Worm (Caenorhabditis elegans) whole organism, L3 larva: ENCODE measurements around the gene srg-13.

ENCODE experiments used
- R02D3.7 ChIP-seq: fragments of 150-350 bp; optimal IDR thresholded peaks from 2 replicates; lab custom pipeline; 2014; ENCODE audit warnings: missing biosample characterization, missing genetic modification characterization
- ZK546.5 ChIP-seq: sonication (generic microtip); optimal IDR thresholded peaks from 2 replicates; lab custom pipeline; 2017; ENCODE audit warnings: missing biosample characterization, missing genetic modification characterization
- ama-1 ChIP-seq: fragments of 150-350 bp; optimal IDR thresholded peaks from 2 replicates; lab custom pipeline; 2018
- ceh-16 ChIP-seq: sonication (generic microtip); optimal IDR thresholded peaks from 2 replicates; lab custom pipeline; 2017; ENCODE audit warnings: missing biosample characterization, missing genetic modification characterization
- ceh-28 ChIP-seq: fragments of 150-350 bp; optimal IDR thresholded peaks from 2 replicates; lab custom pipeline; 2014; ENCODE audit warnings: missing biosample characterization, missing genetic modification reagents, missing genetic modification characterization
- ceh-82 ChIP-seq: fragments of 150-350 bp; optimal IDR thresholded peaks from 2 replicates; lab custom pipeline; 2014; ENCODE audit warnings: missing biosample characterization, missing genetic modification characterization
- ceh-9 ChIP-seq: sonication (generic microtip); optimal IDR thresholded peaks from 2 replicates; lab custom pipeline; 2018; ENCODE audit warnings: missing biosample characterization, missing genetic modification characterization
- daf-12 ChIP-seq: fragments of 150-350 bp; optimal IDR thresholded peaks from 2 replicates; lab custom pipeline; 2014; ENCODE audit warnings: missing biosample characterization, missing genetic modification reagents, missing genetic modification characterization
- egl-27 ChIP-seq: sonication (generic microtip); optimal IDR thresholded peaks from 4 replicates; lab custom pipeline; 2017; ENCODE audit warnings: missing biosample characterization, missing genetic modification reagents, missing genetic modification characterization
- egl-5 ChIP-seq: fragments of 150-350 bp; optimal IDR thresholded peaks from 2 replicates; lab custom pipeline; 2017; ENCODE audit warnings: missing biosample characterization, missing genetic modification reagents, missing genetic modification characterization, inconsistent platforms
- elt-1 ChIP-seq: fragments of 150-350 bp; optimal IDR thresholded peaks from 2 replicates; lab custom pipeline; 2014; ENCODE audit warnings: missing biosample characterization, missing genetic modification characterization
- elt-2 ChIP-seq: sonication (generic microtip); optimal IDR thresholded peaks from 2 replicates; lab custom pipeline; 2016; ENCODE audit warnings: missing genetic modification reagents, mild to moderate bottlenecking, missing genetic modification characterization, missing compliant biosample characterization
- elt-3 ChIP-seq, 3 experiments: fragments of 150-350 bp in 1 of 3; sonication (generic microtip) in 2 of 3; optimal IDR thresholded peaks; 2 replicates in 2 of 3; 4 replicates in 1 of 3; lab custom pipeline; 2014 to 2017; ENCODE audit warnings: missing biosample characterization in 3 of 3, missing genetic modification characterization in 3 of 3
- eor-1 ChIP-seq, 2 experiments: fragments of 150-350 bp; optimal IDR thresholded peaks; 2 replicates each; lab custom pipeline; 2014 to 2018; ENCODE audit warnings: missing biosample characterization in 2 of 2, missing genetic modification characterization in 2 of 2
- fkh-10 ChIP-seq: sonication (generic microtip); optimal IDR thresholded peaks from 2 replicates; lab custom pipeline; 2017; ENCODE audit warnings: missing biosample characterization, missing genetic modification reagents, missing genetic modification characterization
- fkh-2 ChIP-seq: fragments of 150-350 bp; optimal IDR thresholded peaks from 2 replicates; lab custom pipeline; 2014; ENCODE audit warnings: missing biosample characterization, missing genetic modification reagents, missing genetic modification characterization
- fos-1 ChIP-seq: fragments of 150-350 bp; optimal IDR thresholded peaks from 2 replicates; lab custom pipeline; 2014; ENCODE audit warnings: missing biosample characterization, missing genetic modification characterization
- hmg-11 ChIP-seq: sonication (generic microtip); optimal IDR thresholded peaks from 2 replicates; lab custom pipeline; 2016; ENCODE audit warnings: missing genetic modification characterization, missing compliant biosample characterization
- jun-1 ChIP-seq: fragments of 150-350 bp; optimal IDR thresholded peaks from 2 replicates; lab custom pipeline; 2014; ENCODE audit warnings: missing biosample characterization, missing genetic modification reagents, missing genetic modification characterization
- lin-15B ChIP-seq: fragments of 150-350 bp; optimal IDR thresholded peaks from 2 replicates; lab custom pipeline; 2014; ENCODE audit warnings: missing biosample characterization, missing genetic modification characterization
- lin-39 ChIP-seq: fragments of 150-350 bp; optimal IDR thresholded peaks from 2 replicates; lab custom pipeline; 2018; ENCODE audit warnings: missing biosample characterization, missing genetic modification reagents, missing genetic modification characterization
- lsy-12 ChIP-seq: sonication (generic microtip); optimal IDR thresholded peaks from 2 replicates; lab custom pipeline; 2016; ENCODE audit warnings: mild to moderate bottlenecking, missing genetic modification characterization, missing compliant biosample characterization
- mdl-1 ChIP-seq: fragments of 150-350 bp; optimal IDR thresholded peaks from 2 replicates; lab custom pipeline; 2014; ENCODE audit warnings: missing biosample characterization, missing genetic modification characterization
- mml-1 ChIP-seq: fragments of 150-350 bp; sonication (generic microtip); optimal IDR thresholded peaks from 3 replicates; lab custom pipeline; 2014; ENCODE audit warnings: missing biosample characterization, missing genetic modification characterization
- nfya-1 ChIP-seq: sonication (generic microtip); optimal IDR thresholded peaks from 2 replicates; lab custom pipeline; 2017; ENCODE audit warnings: missing genetic modification characterization, mild to moderate bottlenecking, missing compliant biosample characterization, antibody characterized with exemption, moderate library complexity; ENCODE audit not compliant: insufficient read depth
- nhr-11 ChIP-seq: fragments of 150-350 bp; optimal IDR thresholded peaks from 2 replicates; lab custom pipeline; 2014; ENCODE audit warnings: missing biosample characterization, missing genetic modification characterization
- nhr-12 ChIP-seq: fragments of 150-350 bp; optimal IDR thresholded peaks from 2 replicates; lab custom pipeline; 2014; ENCODE audit warnings: missing biosample characterization, missing genetic modification characterization
- nhr-23 ChIP-seq: fragments of 150-350 bp; optimal IDR thresholded peaks from 2 replicates; lab custom pipeline; 2014; ENCODE audit warnings: missing biosample characterization, missing genetic modification reagents, missing genetic modification characterization
- nhr-237 ChIP-seq: fragments of 150-350 bp; optimal IDR thresholded peaks from 2 replicates; lab custom pipeline; 2014; ENCODE audit warnings: missing biosample characterization, missing genetic modification characterization
- nhr-25 ChIP-seq: sonication (generic microtip); optimal IDR thresholded peaks from 2 replicates; lab custom pipeline; 2017; ENCODE audit warnings: missing biosample characterization, missing genetic modification characterization
- nhr-28 ChIP-seq: fragments of 150-350 bp; optimal IDR thresholded peaks from 2 replicates; lab custom pipeline; 2014; ENCODE audit warnings: missing biosample characterization, missing genetic modification characterization
- nhr-43 ChIP-seq: sonication (generic microtip); optimal IDR thresholded peaks from 2 replicates; lab custom pipeline; 2016; ENCODE audit warnings: mild to moderate bottlenecking, missing genetic modification characterization, missing compliant biosample characterization; ENCODE audit not compliant: poor library complexity, severe bottlenecking
- nhr-67 ChIP-seq: fragments of 150-350 bp; optimal IDR thresholded peaks from 2 replicates; lab custom pipeline; 2014; ENCODE audit warnings: missing biosample characterization, missing genetic modification characterization
- nhr-76 ChIP-seq: fragments of 150-350 bp; sonication (generic microtip); optimal IDR thresholded peaks from 5 replicates; lab custom pipeline; 2014; ENCODE audit warnings: missing biosample characterization, missing genetic modification characterization
- nhr-77 ChIP-seq: fragments of 150-350 bp; optimal IDR thresholded peaks from 2 replicates; lab custom pipeline; 2014; ENCODE audit warnings: missing biosample characterization, missing genetic modification characterization
- pha-4 ChIP-seq: fragments of 150-350 bp; optimal IDR thresholded peaks from 2 replicates; lab custom pipeline; 2014; ENCODE audit warnings: missing biosample characterization, missing genetic modification reagents, missing genetic modification characterization
- pqm-1 ChIP-seq: fragments of 150-350 bp; optimal IDR thresholded peaks from 2 replicates; lab custom pipeline; 2017; ENCODE audit warnings: missing biosample characterization, missing genetic modification characterization, inconsistent platforms
- sea-2 ChIP-seq: fragments of 150-350 bp; sonication (generic microtip); optimal IDR thresholded peaks from 4 replicates; lab custom pipeline; 2014; ENCODE audit warnings: missing biosample characterization, missing genetic modification reagents, missing genetic modification characterization
- skn-1 ChIP-seq: fragments of 150-350 bp; optimal IDR thresholded peaks from 2 replicates; lab custom pipeline; 2014; ENCODE audit warnings: missing biosample characterization, missing genetic modification characterization
- snpc-4 ChIP-seq: fragments of 150-350 bp; optimal IDR thresholded peaks from 2 replicates; lab custom pipeline; 2014; ENCODE audit warnings: missing biosample characterization, missing genetic modification characterization
- tbx-2 ChIP-seq: sonication (generic microtip); optimal IDR thresholded peaks from 2 replicates; lab custom pipeline; 2016; ENCODE audit warnings: mild to moderate bottlenecking, missing genetic modification characterization, missing compliant biosample characterization
- unc-39 ChIP-seq: sonication (generic microtip); optimal IDR thresholded peaks from 4 replicates; lab custom pipeline; 2017; ENCODE audit warnings: missing biosample characterization, missing genetic modification characterization
- unc-62 ChIP-seq: fragments of 150-350 bp; sonication (generic microtip); optimal IDR thresholded peaks from 4 replicates; lab custom pipeline; 2014; ENCODE audit warnings: missing biosample characterization, missing genetic modification reagents, missing genetic modification characterization
- zag-1 ChIP-seq: fragments of 150-350 bp; optimal IDR thresholded peaks from 2 replicates; lab custom pipeline; 2014; ENCODE audit warnings: missing biosample characterization, missing genetic modification characterization
- ztf-11 ChIP-seq: fragments of 150-350 bp; optimal IDR thresholded peaks from 2 replicates; lab custom pipeline; 2014; ENCODE audit warnings: missing biosample characterization, missing genetic modification characterization
- ztf-4 ChIP-seq: fragments of 150-350 bp; optimal IDR thresholded peaks from 2 replicates; lab custom pipeline; 2014; ENCODE audit warnings: missing biosample characterization, missing genetic modification characterization

Gene srg-13

DNA sequence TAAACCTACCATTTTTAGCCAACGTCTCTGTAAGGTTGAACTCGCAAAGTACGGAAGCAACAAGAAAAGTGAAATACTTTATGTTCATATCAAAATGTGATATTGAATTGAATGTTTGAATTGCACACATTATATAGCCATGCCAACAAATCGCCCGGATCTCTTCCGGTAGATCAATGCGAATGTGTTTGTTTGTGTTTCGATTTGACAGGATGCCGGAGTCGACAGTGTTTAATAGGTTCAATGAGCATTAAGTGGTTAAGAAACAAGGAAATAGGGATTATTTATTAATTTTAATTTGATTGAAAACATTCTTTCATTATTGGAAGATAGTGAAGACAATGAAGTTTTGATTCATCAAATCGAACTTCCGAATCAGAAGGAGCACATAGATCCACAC, 25.8 kb upstream of the srg-13 start, which contains the start of gene pqn-29 (continued):
- no peak for TF ChIP-seq nhr-76 (tag; lab: Kevin White, UChicago)

DNA sequence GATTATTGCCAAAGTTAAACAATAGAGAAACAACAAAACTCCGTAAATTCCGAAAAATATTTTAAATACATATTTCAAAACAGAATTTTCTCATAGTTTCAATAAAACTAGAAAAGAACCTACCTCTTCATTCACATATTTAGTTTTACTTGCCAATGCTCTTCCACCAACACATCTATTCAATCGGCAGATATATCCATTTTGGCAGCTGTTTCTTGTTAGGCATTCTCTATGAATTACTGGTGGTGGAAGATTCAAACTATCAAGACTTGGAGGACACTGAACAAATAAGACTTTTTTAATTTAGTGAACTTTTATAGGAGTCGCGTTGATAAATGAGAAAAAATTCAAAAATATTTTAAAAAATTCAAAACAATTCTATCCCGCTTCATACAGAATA, 24.7 kb upstream of the srg-13 start:
- TF ChIP-seq zag-1 (tag; lab: Kevin White, UChicago) (no peak), nhr-25 (tag; lab: Kevin White, UChicago) (no peak), fos-1 (tag; lab: Kevin White, UChicago) (no peak), ceh-28 (tag; lab: Kevin White, UChicago) (no peak), nhr-28 (tag; lab: Kevin White, UChicago) (no peak), jun-1 (tag; lab: Kevin White, UChicago) (no peak), nhr-11 (tag; lab: Kevin White, UChicago) (no peak), ceh-16 (tag; lab: Kevin White, UChicago) (no peak), egl-5 (tag; lab: Kevin White, UChicago) (no peak)

DNA sequence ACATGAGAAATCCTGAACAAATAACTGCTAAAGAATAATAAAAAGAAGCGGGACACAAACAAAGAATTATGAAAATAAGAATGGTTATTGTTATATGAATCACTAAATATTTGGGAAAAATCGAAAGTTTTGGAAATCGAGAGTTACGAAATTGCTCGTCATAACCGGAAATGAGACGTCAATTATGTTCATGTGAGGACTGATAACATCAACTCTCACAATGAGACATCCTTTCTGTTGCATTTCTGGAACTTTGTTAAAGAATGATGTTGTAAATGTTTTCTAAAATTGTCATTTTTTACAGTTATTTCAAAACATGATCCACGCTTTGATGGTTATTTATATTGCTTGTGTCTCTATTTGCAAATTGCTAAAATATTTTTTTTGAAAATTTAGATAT, 24.2 kb upstream of the srg-13 start, which contains the start of gene T23F11.6:
Gene T23F11.6 (minus strand): TSS at position 45 of the 400 bp plus-strand sequence.
- TF ChIP-seq pqm-1 (peak; percentile 59), elt-2 (tag; lab: Kevin White, UChicago) (peak; percentile 44), R02D3.7 (no peak)
- TF ChIP-seq, all 47 proteins: peak for 2

DNA sequence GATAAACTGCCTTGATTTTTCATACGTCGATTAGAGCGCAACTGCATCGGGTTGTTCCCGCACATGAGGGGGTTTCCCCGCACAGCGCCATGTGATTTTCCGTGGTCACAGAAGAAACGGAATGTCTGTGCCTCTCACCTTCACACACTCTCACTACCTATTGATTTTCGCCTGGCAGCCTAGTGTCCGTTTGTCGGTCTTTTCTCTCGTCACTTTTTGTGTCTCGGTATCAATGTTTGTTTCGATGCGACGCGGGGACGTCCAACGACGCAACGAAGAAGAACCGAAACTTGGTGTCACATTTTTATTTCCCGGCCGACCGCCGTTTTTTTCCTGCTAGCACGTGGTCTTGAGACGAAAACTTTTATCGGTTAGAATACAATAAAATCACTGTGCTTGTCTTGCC, 22.7 kb upstream of the srg-13 start:
- peak; percentile 90 for TF ChIP-seq lin-39 (tag; lab: Kevin White, UChicago)
- TF ChIP-seq mdl-1 (tag; lab: Kevin White, UChicago) = peak; percentile 99
- peak; percentile 24 for TF ChIP-seq mml-1 (tag; lab: Kevin White, UChicago)
- TF ChIP-seq nhr-67 (tag; lab: Kevin White, UChicago) = no peak
- TF ChIP-seq pqm-1 = peak; percentile 98
- peak; percentile 15 for TF ChIP-seq ztf-4 (tag; lab: Kevin White, UChicago)
- TF ChIP-seq ceh-9 (tag; lab: Kevin White, UChicago) = no peak
- TF ChIP-seq eor-1 (tag; optimal IDR thresholded peaks at IDR 0.05; lab: Kevin White, UChicago) = no peak
- no peak for TF ChIP-seq zag-1 (tag; lab: Kevin White, UChicago)
- TF ChIP-seq ztf-11 (tag; lab: Kevin White, UChicago) = no peak
- TF ChIP-seq elt-1 = peak; percentile 25
- peak; percentile 49 for TF ChIP-seq fkh-10 (GFP tag; lab: Kevin White, UChicago)
- TF ChIP-seq lin-15B (tag; lab: Kevin White, UChicago) = peak; percentile 87
- no peak for TF ChIP-seq ZK546.5 (tag; lab: Kevin White, UChicago)
- peak; percentile 95 for TF ChIP-seq ceh-28 (tag; lab: Kevin White, UChicago)
- peak; percentile 87 for TF ChIP-seq nhr-11 (tag; lab: Kevin White, UChicago)
- peak; percentile 74 for TF ChIP-seq tbx-2 (tag; lab: Kevin White, UChicago)
- TF ChIP-seq nhr-76 (tag; lab: Kevin White, UChicago) = peak; percentile 21
- TF ChIP-seq unc-62 (GFP tag; lab: Kevin White, UChicago) = peak; percentile 56
- peak; percentile 90 for TF ChIP-seq nfya-1 (tag; lab: Kevin White, UChicago)
- TF ChIP-seq ceh-16 (tag; lab: Kevin White, UChicago) = no peak
- no peak for TF ChIP-seq nhr-12 (tag; lab: Kevin White, UChicago)
- peak; percentile 47 for TF ChIP-seq sea-2 (GFP tag; lab: Kevin White, UChicago)
- TF ChIP-seq hmg-11 = peak; percentile 81
- TF ChIP-seq snpc-4 (tag; lab: Kevin White, UChicago) = peak; percentile 83
- TF ChIP-seq daf-12 (tag; lab: Kevin White, UChicago) = no peak
- TF ChIP-seq elt-3 (tag; optimal IDR thresholded peaks at IDR 0.05; lab: Kevin White, UChicago) = peak in 1 of 3 experiments; percentile 93
- TF ChIP-seq R02D3.7 = peak; percentile 64
- peak; percentile 30 for TF ChIP-seq ama-1 (lab: Kevin White, UChicago)
- TF ChIP-seq egl-27 (tag; lab: Kevin White, UChicago) = peak; percentile 35
- no peak for TF ChIP-seq nhr-77 (tag; lab: Kevin White, UChicago)
- peak; percentile 93 for TF ChIP-seq jun-1 (tag; lab: Kevin White, UChicago)
- peak; percentile 88 for TF ChIP-seq egl-5 (tag; lab: Kevin White, UChicago)
- no peak for TF ChIP-seq ceh-82 (tag; lab: Kevin White, UChicago)
- peak; percentile 94 for TF ChIP-seq pha-4
- TF ChIP-seq nhr-25 (tag; lab: Kevin White, UChicago) = peak; percentile 98
- no peak for TF ChIP-seq fkh-2
- TF ChIP-seq nhr-23 = peak; percentile 92
- no peak for TF ChIP-seq nhr-28 (tag; lab: Kevin White, UChicago)
- TF ChIP-seq fos-1 (tag; lab: Kevin White, UChicago) = peak; percentile 28
- no peak for TF ChIP-seq nhr-237 (tag; lab: Kevin White, UChicago)
- peak; percentile 87 for TF ChIP-seq lsy-12 (tag; lab: Kevin White, UChicago)
- TF ChIP-seq skn-1 = no peak
- peak; percentile 96 for TF ChIP-seq elt-2 (tag; lab: Kevin White, UChicago)
- TF ChIP-seq unc-39 (tag; lab: Kevin White, UChicago) = no peak
- peak; percentile 93 for TF ChIP-seq nhr-43
